Fruit fly (Drosophila melanogaster): ENCODE measurements around the gene nerfin-2.

Gene nerfin-2

DNA sequence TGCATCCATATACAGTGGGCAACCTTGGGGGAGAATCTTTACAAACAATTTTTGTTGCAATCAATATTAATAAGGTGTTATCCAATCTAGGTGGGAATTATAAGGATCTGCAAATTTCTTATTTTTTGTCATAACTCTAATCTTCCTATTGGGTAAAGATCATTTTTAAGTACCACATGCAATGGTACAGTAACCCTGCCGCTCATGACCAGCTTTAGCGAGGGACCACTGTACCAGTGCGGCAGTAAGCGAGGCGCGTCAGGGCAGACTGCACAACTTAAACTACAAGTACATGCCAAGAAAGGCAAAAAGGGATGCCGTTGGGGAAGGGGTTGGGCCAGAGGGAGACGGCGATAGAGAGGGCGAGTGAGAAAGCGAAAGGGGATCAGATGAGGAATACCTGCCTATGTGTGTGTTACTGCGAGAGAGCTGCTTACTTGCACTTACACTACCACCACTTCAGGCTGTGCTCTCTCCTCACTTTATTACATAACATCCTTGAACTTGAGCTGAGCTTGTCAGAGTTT is 11.7 kb downstream of the nerfin-2 start:
- no peak for TF ChIP-seq pan (optimal IDR thresholded peaks at IDR 0.05)
- no peak for TF ChIP-seq Dll (optimal IDR thresholded peaks at IDR 0.05)
- TF ChIP-seq psq (optimal IDR thresholded peaks at IDR 0.05) = no peak
- TF ChIP-seq EcR (GFP tag; optimal IDR thresholded peaks at IDR 0.05) = no peak
- no peak for TF ChIP-seq CG8478 (optimal IDR thresholded peaks at IDR 0.05)
- no peak for TF ChIP-seq usp (GFP tag; optimal IDR thresholded peaks at IDR 0.05)

dm6 chr3R:10083077-10083476 is 12.2 kb downstream of the nerfin-2 start:
- TF ChIP-seq Dll (optimal IDR thresholded peaks at IDR 0.05) = no peak
- TF ChIP-seq CG8478 (optimal IDR thresholded peaks at IDR 0.05) = no peak
- no peak for TF ChIP-seq EcR (GFP tag; optimal IDR thresholded peaks at IDR 0.05)
- TF ChIP-seq pan (optimal IDR thresholded peaks at IDR 0.05) = no peak
- no peak for TF ChIP-seq psq (optimal IDR thresholded peaks at IDR 0.05)
- TF ChIP-seq usp (GFP tag; optimal IDR thresholded peaks at IDR 0.05) = no peak

DNA sequence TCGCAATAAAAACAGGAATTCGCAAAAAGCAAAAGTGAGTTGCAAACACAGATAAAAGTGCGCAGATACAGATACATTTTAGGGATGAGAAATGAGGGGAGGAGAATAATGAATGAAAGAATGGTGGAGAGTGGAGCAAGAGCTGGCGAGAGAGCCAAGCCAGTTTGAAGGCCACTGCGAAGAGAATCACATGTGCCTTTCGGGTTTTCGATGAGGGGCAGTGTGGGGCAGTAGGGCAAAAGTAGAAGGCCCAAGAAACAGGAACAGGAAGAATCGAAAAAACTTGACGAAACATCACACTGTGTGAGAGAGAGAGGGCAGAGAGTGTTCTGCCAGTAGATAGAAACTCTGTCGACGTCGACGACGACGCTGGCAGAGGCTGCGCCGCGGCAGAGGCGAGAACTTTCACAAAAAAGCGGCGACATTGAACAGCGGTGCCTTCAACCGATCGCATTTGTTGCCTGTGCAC is 13.3 kb downstream of the nerfin-2 start:
- TF ChIP-seq EcR (GFP tag; optimal IDR thresholded peaks at IDR 0.05) (no peak), pan (optimal IDR thresholded peaks at IDR 0.05) (no peak)

DNA sequence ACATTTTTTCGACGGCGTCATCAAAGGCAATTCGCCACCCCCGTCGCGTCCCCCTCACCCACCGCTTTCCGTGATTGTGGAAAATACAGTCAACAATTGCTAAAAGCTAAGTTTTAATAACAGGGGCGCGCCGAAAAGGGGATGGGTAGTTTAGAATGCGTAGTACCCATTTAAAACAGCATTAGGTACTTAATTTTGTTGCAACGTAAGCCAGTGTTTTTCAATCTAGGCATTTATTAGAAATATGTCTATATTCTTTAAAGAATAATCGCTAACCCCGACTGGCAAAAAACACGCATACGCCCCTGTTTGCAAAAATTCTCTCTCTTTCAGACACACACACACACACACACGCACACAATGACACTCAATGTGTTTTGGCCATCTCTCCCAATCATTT is 14.0 kb downstream of the nerfin-2 start:
- no peak for TF ChIP-seq pan (optimal IDR thresholded peaks at IDR 0.05)
- no peak for TF ChIP-seq usp (GFP tag; optimal IDR thresholded peaks at IDR 0.05)
- no peak for TF ChIP-seq CG8478 (optimal IDR thresholded peaks at IDR 0.05)
- no peak for TF ChIP-seq psq (optimal IDR thresholded peaks at IDR 0.05)
- TF ChIP-seq EcR (GFP tag; optimal IDR thresholded peaks at IDR 0.05) = no peak
- no peak for TF ChIP-seq Dll (optimal IDR thresholded peaks at IDR 0.05)

dm6 chr3R:10086222-10086621 is 15.3 kb downstream of the nerfin-2 start:
- TF ChIP-seq pan (optimal IDR thresholded peaks at IDR 0.05) = no peak
- no peak for TF ChIP-seq psq (optimal IDR thresholded peaks at IDR 0.05)
- no peak for TF ChIP-seq EcR (GFP tag; optimal IDR thresholded peaks at IDR 0.05)
- no peak for TF ChIP-seq usp (GFP tag; optimal IDR thresholded peaks at IDR 0.05)
- no peak for TF ChIP-seq CG8478 (optimal IDR thresholded peaks at IDR 0.05)

dm6 chr3R:10086683-10087082 is 15.8 kb downstream of the nerfin-2 start:
- TF ChIP-seq usp (GFP tag; optimal IDR thresholded peaks at IDR 0.05) (no peak), EcR (GFP tag; optimal IDR thresholded peaks at IDR 0.05) (no peak), CG8478 (optimal IDR thresholded peaks at IDR 0.05) (no peak), Dll (optimal IDR thresholded peaks at IDR 0.05) (no peak), psq (optimal IDR thresholded peaks at IDR 0.05) (no peak), pan (optimal IDR thresholded peaks at IDR 0.05) (no peak)

dm6 chr3R:10087206-10087927 is 16.4 kb downstream of the nerfin-2 start:
- TF ChIP-seq Dll (optimal IDR thresholded peaks at IDR 0.05) = peak; percentile 37
- TF ChIP-seq CG8478 (optimal IDR thresholded peaks at IDR 0.05) = peak; percentile 41
- TF ChIP-seq EcR (GFP tag; optimal IDR thresholded peaks at IDR 0.05) = no peak

DNA sequence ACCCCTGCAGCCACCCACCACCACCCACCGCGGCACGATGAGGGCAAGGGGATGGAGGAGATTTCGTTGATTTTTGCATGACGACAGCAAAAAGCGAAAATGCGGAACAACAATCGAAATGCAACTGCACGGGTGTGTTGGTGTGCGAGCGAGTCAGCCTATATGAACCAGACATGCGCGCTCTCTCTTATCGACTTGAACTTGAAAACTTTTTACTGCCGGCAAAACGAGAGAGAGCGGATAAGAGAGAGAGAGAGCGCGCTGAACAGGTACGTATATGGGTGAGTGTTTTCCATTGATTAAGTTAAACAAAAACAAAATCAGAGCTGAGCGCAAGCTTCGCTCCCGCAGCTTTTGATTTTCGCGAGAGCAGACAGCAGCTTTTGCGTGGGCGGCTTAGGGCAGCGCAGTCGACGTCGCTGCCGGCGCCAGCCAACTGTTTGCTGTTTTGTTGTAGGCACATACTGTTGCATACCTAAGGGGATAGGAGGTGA is 18.3 kb downstream of the nerfin-2 start:
- TF ChIP-seq CG8478 (optimal IDR thresholded peaks at IDR 0.05) (peak; percentile 62), Dll (optimal IDR thresholded peaks at IDR 0.05) (peak; percentile 94), psq (optimal IDR thresholded peaks at IDR 0.05) (no peak)

DNA sequence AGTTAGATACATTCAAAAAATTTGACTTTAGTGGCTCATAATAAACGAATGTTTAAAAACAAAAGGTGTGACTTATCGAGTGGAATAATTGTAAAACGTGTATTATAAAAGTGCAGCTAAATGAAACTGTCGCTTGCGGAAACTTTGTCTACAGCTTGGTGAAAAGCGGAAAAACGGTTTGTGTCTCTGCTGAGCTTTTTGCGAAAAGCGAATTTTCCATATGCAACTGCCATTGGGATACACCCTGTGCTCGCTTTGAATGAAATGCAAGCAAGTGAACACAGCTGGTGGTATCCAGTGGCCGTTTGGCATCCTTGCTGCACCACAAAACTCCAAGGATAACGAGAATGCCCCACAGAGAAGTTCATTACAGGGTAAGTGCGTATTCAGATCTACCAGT is 20.0 kb downstream of the nerfin-2 start:
- TF ChIP-seq pan (optimal IDR thresholded peaks at IDR 0.05) (no peak), Dll (optimal IDR thresholded peaks at IDR 0.05) (no peak), CG8478 (optimal IDR thresholded peaks at IDR 0.05) (no peak), usp (GFP tag; optimal IDR thresholded peaks at IDR 0.05) (no peak), EcR (GFP tag; optimal IDR thresholded peaks at IDR 0.05) (no peak), psq (optimal IDR thresholded peaks at IDR 0.05) (no peak)

DNA sequence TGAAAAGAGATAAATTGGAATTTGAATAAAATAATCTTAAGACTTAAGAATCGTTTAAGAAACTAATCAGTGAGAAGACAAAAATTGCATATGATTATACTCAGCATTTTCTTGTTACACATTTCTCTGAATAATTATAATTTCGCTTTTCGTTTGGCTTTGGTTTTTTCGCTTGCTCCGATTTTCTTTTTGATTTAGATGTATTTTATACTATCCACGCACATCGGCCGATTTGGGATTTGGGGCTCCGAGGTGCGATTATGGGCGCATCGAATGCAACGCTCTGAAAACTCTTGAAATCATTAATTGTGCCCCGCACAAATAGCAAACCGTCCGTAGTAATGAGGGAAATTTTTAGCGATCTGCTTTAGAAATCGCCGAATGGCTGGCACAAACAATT is 20.6 kb downstream of the nerfin-2 start:
- TF ChIP-seq EcR (GFP tag; optimal IDR thresholded peaks at IDR 0.05) (no peak), usp (GFP tag; optimal IDR thresholded peaks at IDR 0.05) (no peak), pan (optimal IDR thresholded peaks at IDR 0.05) (no peak), CG8478 (optimal IDR thresholded peaks at IDR 0.05) (no peak)

DNA sequence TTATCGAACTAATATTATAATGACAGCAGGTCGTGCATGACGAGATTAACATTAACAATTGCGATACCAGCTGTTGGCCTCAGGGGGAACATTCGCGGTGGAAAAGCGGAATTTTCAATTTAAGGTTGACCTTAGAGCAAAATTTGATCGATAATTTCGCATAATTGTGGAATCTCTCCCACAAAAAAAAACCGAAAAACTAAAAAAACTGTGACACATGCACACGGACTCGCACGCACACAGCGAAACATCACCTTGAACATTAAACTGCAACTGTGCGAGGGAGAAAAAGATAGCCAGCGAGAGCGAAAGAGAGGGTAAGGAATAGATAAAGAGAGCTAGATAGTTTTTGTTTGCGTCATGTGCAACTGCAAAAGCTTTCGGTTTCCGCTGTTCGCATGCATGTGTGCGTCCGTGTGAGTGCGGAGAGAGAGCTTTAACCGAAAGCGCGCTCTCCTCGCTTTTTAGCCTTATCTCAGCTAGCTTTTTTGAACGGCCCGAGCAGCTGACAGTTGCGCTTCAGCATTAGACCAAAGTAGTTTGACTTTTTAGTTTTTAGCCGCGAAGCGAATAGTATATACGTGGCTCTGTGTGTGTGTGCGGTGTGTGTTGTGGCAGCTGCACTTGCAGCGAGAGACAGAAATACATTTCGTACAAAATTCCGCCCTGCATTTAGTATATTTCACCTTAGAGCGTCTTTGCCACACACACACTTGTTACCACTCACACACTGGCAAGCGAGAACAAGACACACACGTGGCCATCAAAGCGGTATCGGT is 22.5 kb downstream of the nerfin-2 start:
- TF ChIP-seq usp (GFP tag; optimal IDR thresholded peaks at IDR 0.05) = no peak
- TF ChIP-seq EcR (GFP tag; optimal IDR thresholded peaks at IDR 0.05) = no peak
- no peak for TF ChIP-seq pan (optimal IDR thresholded peaks at IDR 0.05)
- TF ChIP-seq psq (optimal IDR thresholded peaks at IDR 0.05) = no peak
- TF ChIP-seq Dll (optimal IDR thresholded peaks at IDR 0.05) = no peak

dm6 chr3R:10095052-10095451 is 24.1 kb downstream of the nerfin-2 start:
- no peak for TF ChIP-seq psq (optimal IDR thresholded peaks at IDR 0.05)

DNA sequence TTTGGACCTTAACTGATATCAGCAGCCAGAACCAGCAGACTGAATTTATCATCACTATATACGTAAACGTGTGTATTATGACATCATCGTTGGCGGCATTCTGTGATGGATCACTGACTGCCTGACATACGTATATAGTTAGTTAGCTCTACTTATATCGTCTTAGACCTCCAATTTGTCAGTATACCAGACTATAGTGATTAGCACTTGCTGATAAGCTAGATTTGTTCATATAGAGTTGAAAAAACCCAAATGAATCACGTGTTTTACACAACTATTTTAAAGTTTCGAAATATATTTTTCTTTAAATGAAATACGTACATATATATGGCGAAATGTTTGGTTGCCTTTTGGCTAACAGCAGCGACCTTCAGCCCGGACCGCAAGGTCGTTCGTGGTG is 24.8 kb downstream of the nerfin-2 start:
- TF ChIP-seq CG8478 (optimal IDR thresholded peaks at IDR 0.05) (no peak), usp (GFP tag; optimal IDR thresholded peaks at IDR 0.05) (no peak), EcR (GFP tag; optimal IDR thresholded peaks at IDR 0.05) (no peak), pan (optimal IDR thresholded peaks at IDR 0.05) (no peak), Dll (optimal IDR thresholded peaks at IDR 0.05) (no peak), psq (optimal IDR thresholded peaks at IDR 0.05) (no peak)

Measured in whole organism.